Worm (Caenorhabditis elegans): ENCODE data around the gene rpb-6.

The rpb-6 gene

DNA sequence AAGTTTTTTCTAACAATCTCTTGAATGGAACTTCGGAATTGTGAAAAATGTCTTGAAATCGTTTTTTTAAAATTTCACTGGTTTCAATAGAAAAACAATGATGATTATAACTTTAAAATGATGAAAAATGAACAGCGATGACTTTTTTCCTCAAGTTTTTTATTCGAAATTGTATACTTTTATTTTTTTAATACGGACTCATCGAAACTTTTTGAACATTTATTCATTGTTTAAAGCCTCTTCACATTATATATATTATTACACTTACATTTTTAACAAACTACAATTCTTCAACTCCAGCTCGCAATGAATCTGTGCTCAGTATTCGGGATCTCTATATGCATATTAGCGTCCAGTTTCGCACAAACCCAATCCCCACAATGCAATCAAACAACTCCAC, 48.8 kb downstream of the rpb-6 start, which contains the start of gene M28.8:
Gene M28.8, plus strand, starts transcription at position 301 of the 400 bp plus-strand sequence.
- no peak for TF ChIP-seq ztf-23 (GFP tag; IDR thresholded peaks at IDR 0.05)
- TF ChIP-seq tab-1 (GFP tag; IDR thresholded peaks at IDR 0.05), result no peak
- no peak for TF ChIP-seq T22C8.4 (GFP tag; IDR thresholded peaks at IDR 0.05)
- TF ChIP-seq med-1 (GFP tag; optimal IDR thresholded peaks at IDR 0.05; ENCODE audit: insufficient read depth), result no peak
- no peak for TF ChIP-seq cog-1 (tag; optimal IDR thresholded peaks at IDR 0.05)
- TF ChIP-seq ztf-29 (GFP tag; IDR thresholded peaks at IDR 0.05), result no peak
- no peak for TF ChIP-seq flt-1 (GFP tag; IDR thresholded peaks at IDR 0.05)
- no peak for TF ChIP-seq klf-2 (GFP tag; conservative IDR thresholded peaks at IDR 0.05)
- no peak for TF ChIP-seq ref-1 (GFP tag; conservative IDR thresholded peaks at IDR 0.05)

All from whole organism, midembryonic.